Worm (Caenorhabditis elegans) whole organism, L4/young adult: ENCODE data around the gene bas-1.

ENCODE experiments used
- W03F9.2 ChIP-seq: fragments of 150-350 bp; optimal IDR thresholded peaks from 2 replicates; lab custom pipeline; 2014; ENCODE audit warnings: missing biosample characterization, missing genetic modification characterization
- him-1 ChIP-seq: sonication (generic microtip); optimal IDR thresholded peaks from 2 replicates; lab custom pipeline; 2016; ENCODE audit warnings: missing genotype, missing genetic modification reagents, missing genetic modification characterization, missing compliant biosample characterization

DNA sequence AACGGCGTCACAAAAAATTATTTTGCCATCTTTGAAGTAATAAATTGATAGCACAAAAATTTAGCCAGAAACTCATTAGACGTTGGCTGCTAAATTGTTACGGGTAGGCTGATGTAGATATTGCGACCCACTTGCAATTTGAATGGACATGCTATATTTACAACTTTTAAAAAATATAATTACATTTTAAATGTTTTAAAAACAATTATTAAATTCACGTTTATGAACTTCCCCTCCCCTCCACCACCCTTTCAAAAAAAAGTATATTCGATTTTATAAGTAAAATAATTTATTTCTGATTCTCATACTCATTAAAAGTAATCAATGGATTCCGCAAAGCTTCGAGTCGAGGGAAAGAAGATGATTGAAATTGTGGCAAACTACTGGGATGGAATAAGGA, 2.6 kb downstream of the bas-1 start, which contains the start of gene basl-1:
- TF ChIP-seq W03F9.2 (tag; lab: Kevin White, UChicago) (no peak), him-1 (no peak)
